Worm (Caenorhabditis elegans): ENCODE measurements around the gene T06E6.10.

DNA sequence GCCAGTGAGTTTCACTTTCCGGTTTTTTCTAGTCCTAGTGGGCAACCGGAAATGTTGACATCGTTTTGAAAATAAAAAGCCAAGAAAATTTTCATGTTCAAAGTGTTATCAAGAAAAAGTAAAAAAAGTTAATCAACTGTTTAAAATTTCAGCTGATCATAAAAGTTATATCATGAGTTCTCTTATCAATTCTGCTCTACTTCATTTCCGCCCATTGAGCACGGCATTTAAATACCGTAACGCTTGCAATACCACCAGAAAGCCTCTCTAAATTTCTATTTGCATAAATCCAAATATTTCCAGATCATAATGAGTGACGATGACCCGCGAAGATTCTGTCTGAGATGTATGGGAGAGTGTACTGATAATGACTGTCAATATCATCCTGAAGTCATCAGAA is 26.7 kb downstream of the T06E6.10 start, which contains the start of gene T26H5.9:
- TF ChIP-seq snpc-3.4 (tag; optimal IDR thresholded peaks at IDR 0.05) (no peak), unc-130 (GFP tag; optimal IDR thresholded peaks at IDR 0.05) (no peak)

Data from whole organism, young adult.